Fruit fly (Drosophila melanogaster) Kc167 (cell line): ENCODE results near the gene CG15056.

Source experiments
- Myc ChIP-seq: fragments of >200 bp; optimal IDR thresholded peaks from 2 replicates; lab custom pipeline; 2017; ENCODE audit warnings: missing external identifiers
- Sin3A ChIP-seq: fragments of >200 bp; optimal IDR thresholded peaks from 2 replicates; lab custom pipeline; 2018; ENCODE audit warnings: missing external identifiers
- h ChIP-seq: fragments of >200 bp; optimal IDR thresholded peaks from 3 replicates; lab custom pipeline; 2018; ENCODE audit warnings: missing external identifiers
- insv ChIP-seq: fragments of >200 bp; optimal IDR thresholded peaks from 3 replicates; lab custom pipeline; 2018; ENCODE audit warnings: missing external identifiers
- psq ChIP-seq: fragments of >200 bp; optimal IDR thresholded peaks from 2 replicates; lab custom pipeline; 2017; ENCODE audit warnings: missing external identifiers
- ttk ChIP-seq: sonication (Bioruptor generic); optimal IDR thresholded peaks from 2 replicates; lab custom pipeline; 2017; ENCODE audit warnings: missing external identifiers

CG15056 gene

dm6 chrX:18385801-18386200 lies 29.4 kb upstream of the CG15056 start:
- no peak for TF ChIP-seq Myc
- TF ChIP-seq psq, result no peak
- TF ChIP-seq h (lab: Kevin White, UChicago), result no peak
- no peak for TF ChIP-seq insv

- TF ChIP-seq ttk (lab: Kevin White, UChicago), result no peak
- no peak for TF ChIP-seq Sin3A (lab: Kevin White, UChicago)
- no peak for TF ChIP-seq psq
- TF ChIP-seq insv, result no peak
- TF ChIP-seq Myc, result no peak
- TF ChIP-seq h (lab: Kevin White, UChicago), result no peak
These were observed 28.4 kb upstream of the CG15056 start, which contains the start of gene Tsf1 for dm6 chrX:18386784-18387183. TSS of gene Tsf1 (plus strand) at chrX:18387084.

dm6 chrX:18395157-18395556 lies 20.1 kb upstream of the CG15056 start:
- TF ChIP-seq Myc (no peak), insv (no peak)

dm6 chrX:18399965-18400364 lies 15.2 kb upstream of the CG15056 start, which contains the start of gene CG34328:
TSS of gene CG34328 (minus strand) at chrX:18400065.
- TF ChIP-seq ttk (lab: Kevin White, UChicago), result no peak
- TF ChIP-seq insv, result no peak
- TF ChIP-seq psq, result no peak
- no peak for TF ChIP-seq Sin3A (lab: Kevin White, UChicago)
- TF ChIP-seq h (lab: Kevin White, UChicago), result no peak
- no peak for TF ChIP-seq Myc

- TF ChIP-seq Sin3A (lab: Kevin White, UChicago), result no peak
- TF ChIP-seq insv, result no peak
- TF ChIP-seq psq, result no peak
- TF ChIP-seq h (lab: Kevin White, UChicago), result no peak
- TF ChIP-seq ttk (lab: Kevin White, UChicago), result no peak
- no peak for TF ChIP-seq Myc
These were observed 12.7 kb upstream of the CG15056 start for dm6 chrX:18402564-18402963.

dm6 chrX:18404150-18404631 lies 11.0 kb upstream of the CG15056 start:
- TF ChIP-seq insv (no peak), psq (no peak), h (lab: Kevin White, UChicago) (no peak), Myc (no peak), ttk (lab: Kevin White, UChicago) (no peak), Sin3A (lab: Kevin White, UChicago) (no peak)

- TF ChIP-seq insv (no peak), psq (no peak), ttk (lab: Kevin White, UChicago) (no peak), Sin3A (lab: Kevin White, UChicago) (no peak), Myc (no peak), h (lab: Kevin White, UChicago) (no peak)
These were observed 10.5 kb upstream of the CG15056 start for dm6 chrX:18404632-18405238.

dm6 chrX:18405567-18406059 lies 9.6 kb upstream of the CG15056 start:
- no peak for TF ChIP-seq insv
- TF ChIP-seq Myc, result no peak
- TF ChIP-seq ttk (lab: Kevin White, UChicago), result no peak
- no peak for TF ChIP-seq h (lab: Kevin White, UChicago)
- TF ChIP-seq Sin3A (lab: Kevin White, UChicago), result no peak
- TF ChIP-seq psq, result no peak

dm6 chrX:18406593-18407393 lies 8.4 kb upstream of the CG15056 start:
- TF ChIP-seq Sin3A (lab: Kevin White, UChicago), result no peak
- no peak for TF ChIP-seq ttk (lab: Kevin White, UChicago)
- no peak for TF ChIP-seq h (lab: Kevin White, UChicago)
- no peak for TF ChIP-seq insv
- no peak for TF ChIP-seq Myc

dm6 chrX:18407394-18407721 lies 7.9 kb upstream of the CG15056 start:
- TF ChIP-seq Myc (no peak), insv (no peak), ttk (lab: Kevin White, UChicago) (no peak), psq (no peak), h (lab: Kevin White, UChicago) (no peak), Sin3A (lab: Kevin White, UChicago) (no peak)

dm6 chrX:18409449-18409848 lies 5.8 kb upstream of the CG15056 start:
- no peak for TF ChIP-seq Myc
- no peak for TF ChIP-seq ttk (lab: Kevin White, UChicago)
- no peak for TF ChIP-seq insv
- TF ChIP-seq h (lab: Kevin White, UChicago), result no peak
- no peak for TF ChIP-seq Sin3A (lab: Kevin White, UChicago)
- no peak for TF ChIP-seq psq

dm6 chrX:18409938-18410337 lies 5.3 kb upstream of the CG15056 start, which contains the start of gene Nt5b:
TSS of gene Nt5b (minus strand) at chrX:18410144.
- no peak for TF ChIP-seq Myc
- TF ChIP-seq ttk (lab: Kevin White, UChicago), result no peak

dm6 chrX:18422112-18422511 lies 6.9 kb downstream of the CG15056 start, which contains the start of gene CG42323:
TSS of gene CG42323 (plus strand) at chrX:18422413.
- TF ChIP-seq Myc (no peak), Sin3A (lab: Kevin White, UChicago) (no peak), insv (no peak)
